Fruit fly (Drosophila melanogaster) whole organism, embryonic: Measurements from ENCODE around the gene CG8135.

Experiments used
- Aef1 ChIP-seq: fragments of 200-800 bp; sonication (Bioruptor generic); IDR thresholded peaks from 3 replicates; pipeline ENCODE4 v1.3.6; 2022; ENCODE audit warnings: missing biosample characterization, missing genetic modification characterization
- C15 ChIP-seq: fragments of 200-800 bp; sonication (Bioruptor generic); IDR thresholded peaks from 3 replicates; pipeline ENCODE4 v1.3.6; 2022; ENCODE audit warnings: missing biosample characterization, missing genetic modification characterization
- CG10209 ChIP-seq: fragments of 200-800 bp; sonication (Bioruptor generic); optimal IDR thresholded peaks from 3 replicates; lab custom pipeline; 2017; ENCODE audit warnings: missing biosample characterization, mild to moderate bottlenecking, missing genetic modification characterization, missing genetic modification reagents
- CG11560 ChIP-seq: fragments of 200-800 bp; sonication (Bioruptor generic); IDR thresholded peaks from 3 replicates; pipeline ENCODE4 v1.3.6; 2022; ENCODE audit warnings: missing biosample characterization, missing genetic modification characterization
- CG14667 ChIP-seq: fragments of 200-800 bp; sonication (Bioruptor generic); IDR thresholded peaks from 2 replicates; pipeline ENCODE4 v1.3.6; 2022; ENCODE audit warnings: missing biosample characterization, missing genetic modification characterization
- CG1602 ChIP-seq: fragments of 200-800 bp; sonication (Bioruptor generic); optimal IDR thresholded peaks from 3 replicates; lab custom pipeline; 2016; ENCODE audit warnings: missing biosample characterization, missing genetic modification characterization
- CG16813 ChIP-seq: fragments of 200-800 bp; sonication (Bioruptor generic); IDR thresholded peaks from 3 replicates; pipeline ENCODE4 v1.3.6; 2022; ENCODE audit warnings: missing biosample characterization, missing genetic modification characterization; ENCODE audit not compliant: partially characterized antibody
- CG17829 ChIP-seq: fragments of 200-800 bp; optimal IDR thresholded peaks from 2 replicates; lab custom pipeline; 2019; ENCODE audit warnings: missing biosample characterization, mild to moderate bottlenecking, missing genetic modification characterization, moderate library complexity
- CG3163 ChIP-seq: fragments of 200-800 bp; sonication (Bioruptor generic); optimal IDR thresholded peaks from 3 replicates; lab custom pipeline; 2016; ENCODE audit warnings: missing biosample characterization, missing genetic modification characterization
- CG32772 ChIP-seq: fragments of 200-800 bp; sonication (Bioruptor generic); IDR thresholded peaks from 2 replicates; pipeline ENCODE4 v1.3.6; 2022; ENCODE audit warnings: missing biosample characterization, missing genetic modification characterization
- CG3281 ChIP-seq: fragments of 200-800 bp; sonication (Bioruptor generic); optimal IDR thresholded peaks from 3 replicates; lab custom pipeline; 2017; ENCODE audit warnings: missing biosample characterization, mild to moderate bottlenecking, missing genetic modification characterization
- CG4424 ChIP-seq: fragments of 200-800 bp; sonication (Bioruptor generic); optimal IDR thresholded peaks from 3 replicates; lab custom pipeline; 2016; ENCODE audit warnings: missing biosample characterization, missing genetic modification characterization
- CG7963 ChIP-seq: fragments of 200-800 bp; sonication (Bioruptor generic); IDR thresholded peaks from 3 replicates; pipeline ENCODE4 v1.3.6; 2022; ENCODE audit warnings: missing biosample characterization, missing genetic modification characterization; ENCODE audit not compliant: partially characterized antibody
- CG8359 ChIP-seq: fragments of 200-800 bp; sonication (Bioruptor generic); optimal IDR thresholded peaks from 2 replicates; lab custom pipeline; 2017; ENCODE audit warnings: missing biosample characterization, mild to moderate bottlenecking, missing genetic modification characterization, borderline replicate concordance
- Dbx ChIP-seq: fragments of 200-800 bp; sonication (Bioruptor generic); IDR thresholded peaks from 3 replicates; pipeline ENCODE4 v1.3.6; 2022; ENCODE audit warnings: missing biosample characterization, missing genetic modification characterization
- Dip3 ChIP-seq: fragments of 200-800 bp; sonication (Bioruptor generic); optimal IDR thresholded peaks from 3 replicates; lab custom pipeline; 2016; ENCODE audit warnings: missing biosample characterization, missing genetic modification characterization
- E2f1 ChIP-seq: fragments of 200-800 bp; sonication (Bioruptor generic); IDR thresholded peaks from 2 replicates; pipeline ENCODE4 v1.3.6; 2022; ENCODE audit warnings: missing biosample characterization, missing genetic modification characterization
- Eip74EF ChIP-seq, 2 experiments: fragments of 200-800 bp in 1 of 2; fragments of >200 bp in 1 of 2; sonication (Bioruptor generic) in 1 of 2; optimal IDR thresholded peaks; 2 replicates each; lab custom pipeline; 2017 to 2019; ENCODE audit warnings: missing biosample characterization in 2 of 2, missing genetic modification characterization in 2 of 2, mild to moderate bottlenecking in 1 of 2, moderate library complexity in 1 of 2
- Ets97D ChIP-seq: fragments of 200-800 bp; sonication (Bioruptor generic); optimal IDR thresholded peaks from 3 replicates; lab custom pipeline; 2016; ENCODE audit warnings: missing biosample characterization, missing genetic modification characterization
- Fer1 ChIP-seq: fragments of 200-800 bp; sonication (Bioruptor generic); optimal IDR thresholded peaks from 2 replicates; lab custom pipeline; 2017; ENCODE audit warnings: missing biosample characterization, mild to moderate bottlenecking, missing genetic modification characterization
- GATAe ChIP-seq: fragments of 200-800 bp; sonication (Bioruptor generic); conservative IDR thresholded peaks from 2 replicates; pipeline ENCODE4 v1.3.6; 2022; ENCODE audit warnings: missing biosample characterization, missing genetic modification characterization
- HHEX ChIP-seq: fragments of 200-800 bp; sonication (Bioruptor generic); optimal IDR thresholded peaks from 3 replicates; lab custom pipeline; 2017; ENCODE audit warnings: missing biosample characterization, mild to moderate bottlenecking, missing genetic modification characterization, missing genetic modification reagents
- Hey ChIP-seq: fragments of 200-800 bp; sonication (Bioruptor generic); optimal IDR thresholded peaks from 3 replicates; lab custom pipeline; 2018; ENCODE audit warnings: missing biosample characterization, mild to moderate bottlenecking, missing genetic modification characterization
- Hr3 ChIP-seq: fragments of 200-800 bp; sonication (Bioruptor generic); optimal IDR thresholded peaks from 3 replicates; lab custom pipeline; 2016; ENCODE audit warnings: missing biosample characterization, missing genetic modification characterization
- Jarid2 ChIP-seq: fragments of 200-800 bp; sonication (Bioruptor generic); optimal IDR thresholded peaks from 3 replicates; lab custom pipeline; 2017; ENCODE audit warnings: mild to moderate bottlenecking, missing biosample characterization, missing genetic modification reagents, missing genetic modification characterization
- Lhr ChIP-seq: fragments of 200-800 bp; sonication (Bioruptor generic); optimal IDR thresholded peaks from 3 replicates; lab custom pipeline; 2017; ENCODE audit warnings: mild to moderate bottlenecking, missing biosample characterization, missing genetic modification reagents, missing genetic modification characterization
- NC2α ChIP-seq: fragments of 200-800 bp; sonication (Bioruptor generic); optimal IDR thresholded peaks from 2 replicates; lab custom pipeline; 2016; ENCODE audit warnings: missing biosample characterization, missing genetic modification characterization
- NK7.1 ChIP-seq: fragments of 200-800 bp; sonication (Bioruptor generic); optimal IDR thresholded peaks from 3 replicates; lab custom pipeline; 2016; ENCODE audit warnings: missing biosample characterization, missing genetic modification characterization
- Oaz ChIP-seq: fragments of 200-800 bp; sonication (Bioruptor generic); IDR thresholded peaks from 2 replicates; pipeline ENCODE4 v1.3.6; 2022; ENCODE audit warnings: missing biosample characterization, missing genetic modification characterization
- Sin3A ChIP-seq: fragments of >200 bp; optimal IDR thresholded peaks from 2 replicates; lab custom pipeline; 2018
- Sox102F ChIP-seq: fragments of 200-800 bp; sonication (Bioruptor generic); optimal IDR thresholded peaks from 2 replicates; lab custom pipeline; 2018; ENCODE audit warnings: missing biosample characterization, mild to moderate bottlenecking, missing genetic modification characterization, moderate library complexity
- Xbp1 ChIP-seq: fragments of 200-800 bp; sonication (Bioruptor generic); optimal IDR thresholded peaks from 3 replicates; lab custom pipeline; 2016; ENCODE audit warnings: missing biosample characterization, mild to moderate bottlenecking, missing genetic modification characterization
- amos ChIP-seq: fragments of 200-800 bp; sonication (Bioruptor generic); IDR thresholded peaks from 2 replicates; pipeline ENCODE4 v1.3.6; 2022; ENCODE audit warnings: missing biosample characterization, missing genetic modification characterization; ENCODE audit not compliant: partially characterized antibody
- aop ChIP-seq: fragments of 200-800 bp; sonication (Bioruptor generic); IDR thresholded peaks from 2 replicates; pipeline ENCODE4 v1.3.6; 2022; ENCODE audit warnings: missing biosample characterization, missing genetic modification characterization
- bcd ChIP-seq: fragments of 200-800 bp; sonication (Bioruptor generic); optimal IDR thresholded peaks from 2 replicates; lab custom pipeline; 2017; ENCODE audit warnings: missing biosample characterization, mild to moderate bottlenecking, missing genetic modification characterization
- cas ChIP-seq: fragments of 200-800 bp; sonication (Bioruptor generic); IDR thresholded peaks from 2 replicates; pipeline ENCODE4 v1.3.6; 2022; ENCODE audit warnings: missing biosample characterization, missing genetic modification characterization
- dmrt99B ChIP-seq: fragments of 200-800 bp; sonication (Bioruptor generic); optimal IDR thresholded peaks from 2 replicates; lab custom pipeline; 2018; ENCODE audit warnings: missing biosample characterization, mild to moderate bottlenecking, missing genetic modification characterization, moderate library complexity
- esg ChIP-seq: fragments of 200-800 bp; sonication (Bioruptor generic); conservative IDR thresholded peaks from 2 replicates; pipeline ENCODE4 v1.3.6; 2022; ENCODE audit warnings: missing biosample characterization, missing genetic modification characterization
- ewg ChIP-seq: fragments of 200-800 bp; sonication (Bioruptor generic); optimal IDR thresholded peaks from 3 replicates; lab custom pipeline; 2017; ENCODE audit warnings: mild to moderate bottlenecking, missing biosample characterization, missing genetic modification reagents, missing genetic modification characterization
- fu2 ChIP-seq: fragments of 200-800 bp; sonication (Bioruptor generic); optimal IDR thresholded peaks from 2 replicates; lab custom pipeline; 2016; ENCODE audit warnings: missing biosample characterization, missing genetic modification characterization
- gsb-n ChIP-seq: fragments of 200-800 bp; sonication (Bioruptor generic); optimal IDR thresholded peaks from 3 replicates; lab custom pipeline; 2018; ENCODE audit warnings: missing biosample characterization, mild to moderate bottlenecking, missing genetic modification characterization
- inv ChIP-seq: fragments of 200-800 bp; sonication (Bioruptor generic); IDR thresholded peaks from 2 replicates; pipeline ENCODE4 v1.3.6; 2022; ENCODE audit warnings: missing biosample characterization, missing genetic modification characterization; ENCODE audit not compliant: partially characterized antibody
- ken ChIP-seq: fragments of 200-800 bp; sonication (Bioruptor generic); IDR thresholded peaks from 3 replicates; pipeline ENCODE4 v1.3.6; 2022; ENCODE audit warnings: missing biosample characterization, missing genetic modification characterization
- lab ChIP-seq: fragments of 200-800 bp; sonication (Bioruptor generic); optimal IDR thresholded peaks from 3 replicates; lab custom pipeline; 2017; ENCODE audit warnings: missing biosample characterization, missing genetic modification characterization, mild to moderate bottlenecking, moderate library complexity, missing genetic modification reagents
- lmd ChIP-seq: fragments of 200-800 bp; sonication (Bioruptor generic); IDR thresholded peaks from 2 replicates; pipeline ENCODE4 v1.3.6; 2022; ENCODE audit warnings: missing biosample characterization, missing genetic modification characterization
- pfk ChIP-seq: fragments of 200-800 bp; sonication (Bioruptor generic); optimal IDR thresholded peaks from 2 replicates; lab custom pipeline; 2018; ENCODE audit warnings: missing biosample characterization, mild to moderate bottlenecking, missing genetic modification characterization, moderate library complexity
- pita ChIP-seq: fragments of 200-800 bp; sonication (Bioruptor generic); optimal IDR thresholded peaks from 2 replicates; lab custom pipeline; 2017; ENCODE audit warnings: missing biosample characterization, mild to moderate bottlenecking, missing genetic modification characterization
- sens ChIP-seq: fragments of 200-800 bp; sonication (Bioruptor generic); peaks from one replicate; lab custom pipeline; 2016; ENCODE audit warnings: missing biosample characterization, missing genetic modification characterization
- trem ChIP-seq: fragments of 200-800 bp; optimal IDR thresholded peaks from 3 replicates; lab custom pipeline; 2019; ENCODE audit warnings: missing biosample characterization, mild to moderate bottlenecking, missing genetic modification characterization, moderate library complexity
- wor ChIP-seq: fragments of 200-800 bp; sonication (Bioruptor generic); IDR thresholded peaks from 2 replicates; pipeline ENCODE4 v1.3.6; 2022; ENCODE audit warnings: missing biosample characterization, missing genetic modification characterization

The CG8135 gene

DNA sequence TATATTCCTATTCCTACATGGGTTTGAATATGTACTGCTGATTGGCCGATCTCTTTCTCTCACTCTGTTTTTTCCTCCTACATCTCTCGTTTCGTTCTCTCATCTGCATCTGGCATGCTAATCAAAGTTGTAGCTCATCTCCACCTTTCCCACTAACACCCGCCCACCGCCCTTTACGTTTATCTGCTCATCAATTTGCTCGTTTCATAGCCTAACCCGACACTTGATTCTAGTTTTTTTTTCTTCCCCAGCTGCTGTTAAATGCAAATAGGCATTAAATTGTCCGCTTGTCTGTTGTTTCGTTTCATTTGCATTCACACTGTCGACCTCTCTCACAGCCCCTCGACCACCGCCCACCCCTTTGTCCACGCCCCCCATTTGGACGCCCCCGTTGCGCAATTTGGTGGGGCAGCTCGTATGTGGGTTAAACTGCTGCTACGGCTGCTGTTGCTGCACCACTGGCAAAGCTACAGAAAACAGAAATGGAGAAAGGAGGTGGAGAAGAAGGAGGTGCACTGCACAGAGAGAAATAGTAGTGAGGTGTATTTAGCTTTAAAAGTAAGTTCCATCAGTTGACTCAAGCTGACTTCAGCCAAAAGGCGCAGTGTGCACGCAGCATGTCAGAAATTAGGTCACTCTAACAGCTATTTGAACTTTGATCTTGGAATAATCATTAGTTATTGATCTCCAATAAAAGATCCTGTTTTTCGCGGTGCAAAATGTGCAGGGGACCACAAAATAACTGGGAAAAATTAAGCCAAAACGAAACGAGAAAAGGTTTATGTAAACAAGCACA lies 16.5 kb downstream of the CG8135 start (continued):
- no peak for TF ChIP-seq Ets97D
- no peak for TF ChIP-seq CG32772 (GFP tag; lab: Robert Waterston, UW)
- no peak for TF ChIP-seq Hr3 (GFP tag; lab: Kevin White, UChicago)
- TF ChIP-seq CG3163 (GFP tag; lab: Kevin White, UChicago) = no peak
- TF ChIP-seq CG17829 (tag; lab: Kevin White, UChicago) = no peak
- TF ChIP-seq inv (GFP tag; lab: Robert Waterston, UW) = no peak
- TF ChIP-seq CG4424 (GFP tag; lab: Kevin White, UChicago) = no peak
- no peak for TF ChIP-seq Hey (tag; lab: Kevin White, UChicago)
- no peak for TF ChIP-seq gsb-n (tag; lab: Kevin White, UChicago)
- no peak for TF ChIP-seq Lhr (GFP tag; lab: Kevin White, UChicago)
- no peak for TF ChIP-seq Aef1
- 0 out of 3 replicates have a peak, but pooled peaks have one; percentile 5 for TF ChIP-seq Dbx (GFP tag; lab: Robert Waterston, UW)
- TF ChIP-seq CG3281 (GFP tag; lab: Kevin White, UChicago) = no peak
- TF ChIP-seq Sox102F (GFP tag; lab: Kevin White, UChicago) = peak; percentile 44
- no peak for TF ChIP-seq fu2
- no peak for TF ChIP-seq trem (tag; lab: Kevin White, UChicago)
- TF ChIP-seq CG1602 (GFP tag; lab: Kevin White, UChicago) = no peak
- no peak for TF ChIP-seq Xbp1
- TF ChIP-seq Fer1 (GFP tag; lab: Kevin White, UChicago) = no peak
- no peak for TF ChIP-seq CG16813 (GFP tag; lab: Robert Waterston, UW)
- no peak for TF ChIP-seq pita (GFP tag; lab: Kevin White, UChicago)
- TF ChIP-seq Oaz (GFP tag; lab: Robert Waterston, UW) = no peak
- no peak for TF ChIP-seq Eip74EF (GFP tag; optimal IDR thresholded peaks at IDR 0.05; lab: Kevin White, UChicago)
- no peak for TF ChIP-seq CG8359
- TF ChIP-seq pfk = no peak
- TF ChIP-seq NK7.1 (GFP tag; lab: Kevin White, UChicago) = no peak
- peak; percentile 49 for TF ChIP-seq dmrt99B (tag; lab: Kevin White, UChicago)
- no peak for TF ChIP-seq E2f1 (GFP tag; lab: Robert Waterston, UW)
- TF ChIP-seq bcd (GFP tag; lab: Kevin White, UChicago) = no peak
- TF ChIP-seq ken (GFP tag; lab: Robert Waterston, UW) = no peak
- no peak for TF ChIP-seq C15 (GFP tag; lab: Robert Waterston, UW)
- TF ChIP-seq amos (GFP tag; lab: Robert Waterston, UW) = no peak
- no peak for TF ChIP-seq cas
- TF ChIP-seq HHEX (GFP tag; lab: Kevin White, UChicago) = peak; percentile 6
- TF ChIP-seq Dip3 (GFP tag; lab: Kevin White, UChicago) = no peak
- no peak for TF ChIP-seq CG14667 (GFP tag; lab: Robert Waterston, UW)
- no peak for TF ChIP-seq CG10209 (GFP tag; lab: Kevin White, UChicago)
- TF ChIP-seq GATAe (GFP tag; lab: Robert Waterston, UW) = no peak
- no peak for TF ChIP-seq Jarid2 (GFP tag; lab: Kevin White, UChicago)
- TF ChIP-seq CG7963 (GFP tag; lab: Robert Waterston, UW) = no peak
- no peak for TF ChIP-seq NC2α (GFP tag; lab: Kevin White, UChicago)
- no peak for TF ChIP-seq esg (GFP tag; lab: Robert Waterston, UW)
- TF ChIP-seq CG11560 (tag; lab: Robert Waterston, UW) = no peak
- TF ChIP-seq aop (GFP tag; lab: Robert Waterston, UW) = no peak
- peak; percentile 20 for TF ChIP-seq lab (GFP tag; lab: Kevin White, UChicago)
- no peak for TF ChIP-seq sens (GFP tag; lab: Kevin White, UChicago)
- peak; percentile 40; the same call in 1 of the 2 replicates for TF ChIP-seq lmd (GFP tag; lab: Robert Waterston, UW)
- TF ChIP-seq ewg (GFP tag; lab: Kevin White, UChicago) = no peak
- TF ChIP-seq Sin3A (lab: Kevin White, UChicago) = no peak
- TF ChIP-seq wor (GFP tag; lab: Robert Waterston, UW) = no peak
